Fruit fly (Drosophila melanogaster) whole organism, embryonic: ENCODE data around the gene phol.

Experiments used
- CG11723 ChIP-seq: fragments of 200-800 bp; sonication (Bioruptor generic); optimal IDR thresholded peaks from 2 replicates; lab custom pipeline; 2017; ENCODE audit warnings: missing biosample characterization, mild to moderate bottlenecking, missing genetic modification characterization
- CG12071 ChIP-seq: fragments of 200-800 bp; sonication (Bioruptor generic); optimal IDR thresholded peaks from 3 replicates; lab custom pipeline; 2018; ENCODE audit warnings: missing biosample characterization, mild to moderate bottlenecking, missing genetic modification characterization
- CG13624 ChIP-seq: fragments of 200-800 bp; sonication (Bioruptor generic); optimal IDR thresholded peaks from 2 replicates; lab custom pipeline; 2016; ENCODE audit warnings: missing biosample characterization, missing genetic modification characterization
- CG14860 ChIP-seq: fragments of 200-800 bp; sonication (Bioruptor generic); IDR thresholded peaks from 3 replicates; pipeline ENCODE4 v1.3.6; 2022; ENCODE audit warnings: missing biosample characterization, missing genetic modification characterization; ENCODE audit not compliant: partially characterized antibody
- CG15269 ChIP-seq: fragments of 200-800 bp; sonication (Bioruptor generic); optimal IDR thresholded peaks from 2 replicates; lab custom pipeline; 2018; ENCODE audit warnings: missing biosample characterization, mild to moderate bottlenecking, missing genetic modification characterization, moderate library complexity
- CG15696 ChIP-seq: fragments of 200-800 bp; sonication (Bioruptor generic); optimal IDR thresholded peaks from 2 replicates; lab custom pipeline; 2019; ENCODE audit warnings: missing biosample characterization, mild to moderate bottlenecking, missing genetic modification characterization, moderate library complexity
- CG17361 ChIP-seq: fragments of 200-800 bp; sonication (Bioruptor generic); IDR thresholded peaks from 3 replicates; pipeline ENCODE4 v1.3.6; 2022; ENCODE audit warnings: missing biosample characterization, missing genetic modification characterization
- CG2202 ChIP-seq: fragments of 200-800 bp; sonication (Bioruptor generic); optimal IDR thresholded peaks from 2 replicates; lab custom pipeline; 2018; ENCODE audit warnings: missing biosample characterization, mild to moderate bottlenecking, missing genetic modification characterization
- CG2678 ChIP-seq: fragments of 200-800 bp; sonication (Bioruptor generic); optimal IDR thresholded peaks from 3 replicates; lab custom pipeline; 2019; ENCODE audit warnings: missing biosample characterization, mild to moderate bottlenecking, missing genetic modification characterization, moderate library complexity
- CG30020 ChIP-seq: fragments of 200-800 bp; optimal IDR thresholded peaks from 2 replicates; lab custom pipeline; 2019; ENCODE audit warnings: missing biosample characterization, mild to moderate bottlenecking, missing genetic modification characterization, moderate library complexity
- CG3065 ChIP-seq: fragments of 200-800 bp; sonication (Bioruptor generic); optimal IDR thresholded peaks from 2 replicates; lab custom pipeline; 2016; ENCODE audit warnings: missing biosample characterization, missing genetic modification characterization
- CG5245 ChIP-seq: fragments of 200-800 bp; sonication (Bioruptor generic); optimal IDR thresholded peaks from 3 replicates; lab custom pipeline; 2016; ENCODE audit warnings: missing biosample characterization, missing genetic modification characterization
- CG6175 ChIP-seq: fragments of 200-800 bp; sonication (Bioruptor generic); IDR thresholded peaks from 3 replicates; pipeline ENCODE4 v1.3.6; 2022; ENCODE audit warnings: missing biosample characterization, missing genetic modification characterization
- CG8478 ChIP-seq: fragments of >200 bp; optimal IDR thresholded peaks from 2 replicates; lab custom pipeline; 2018
- CG8924 ChIP-seq: fragments of 200-800 bp; optimal IDR thresholded peaks from 3 replicates; lab custom pipeline; 2019; ENCODE audit warnings: missing biosample characterization, mild to moderate bottlenecking, missing genetic modification characterization, moderate library complexity
- CG9797 ChIP-seq: fragments of 200-800 bp; sonication (Bioruptor generic); optimal IDR thresholded peaks from 3 replicates; lab custom pipeline; 2018; ENCODE audit warnings: missing biosample characterization, mild to moderate bottlenecking, missing genetic modification characterization
- CoRest ChIP-seq: fragments of 200-800 bp; sonication (Bioruptor generic); optimal IDR thresholded peaks from 3 replicates; lab custom pipeline; 2018; ENCODE audit warnings: missing biosample characterization, mild to moderate bottlenecking, missing genetic modification characterization, moderate library complexity
- D ChIP-seq, 2 experiments: fragments of 200-800 bp in 1 of 2; fragments of >200 bp in 1 of 2; sonication (Bioruptor generic) in 1 of 2; optimal IDR thresholded peaks; 2 replicates in 1 of 2; 3 replicates in 1 of 2; lab custom pipeline; 2017; ENCODE audit warnings: mild to moderate bottlenecking in 1 of 2, missing biosample characterization in 1 of 2, missing genetic modification characterization in 1 of 2, missing genetic modification reagents in 1 of 2
- Deaf1 ChIP-seq: fragments of 200-800 bp; optimal IDR thresholded peaks from 3 replicates; lab custom pipeline; 2019; ENCODE audit warnings: missing biosample characterization, mild to moderate bottlenecking, missing genetic modification characterization, moderate library complexity
- Dref ChIP-seq: fragments of 200-800 bp; sonication (Bioruptor generic); IDR thresholded peaks from 2 replicates; pipeline ENCODE4 v1.3.6; 2022; ENCODE audit warnings: missing biosample characterization, missing genetic modification characterization
- Fer2 ChIP-seq: fragments of 200-800 bp; sonication (Bioruptor generic); optimal IDR thresholded peaks from 2 replicates; lab custom pipeline; 2018; ENCODE audit warnings: missing biosample characterization, mild to moderate bottlenecking, missing genetic modification characterization, moderate library complexity
- Hr78 ChIP-seq, 2 experiments: fragments of 200-800 bp in 1 of 2; fragments of >200 bp in 1 of 2; sonication (Bioruptor generic) in 1 of 2; optimal IDR thresholded peaks; 2 replicates each; lab custom pipeline; 2017 to 2019; ENCODE audit warnings: missing biosample characterization in 2 of 2, missing genetic modification characterization in 2 of 2, mild to moderate bottlenecking in 1 of 2, moderate library complexity in 1 of 2
- Hsf ChIP-seq: fragments of 200-800 bp; sonication (Bioruptor generic); optimal IDR thresholded peaks from 3 replicates; lab custom pipeline; 2016; ENCODE audit warnings: missing biosample characterization, missing genetic modification characterization
- MTF-1 ChIP-seq: fragments of 200-800 bp; sonication (Bioruptor generic); optimal IDR thresholded peaks from 2 replicates; lab custom pipeline; 2018; ENCODE audit warnings: missing biosample characterization, mild to moderate bottlenecking, missing genetic modification characterization, borderline replicate concordance
- Mes4 ChIP-seq: fragments of 200-800 bp; sonication (Bioruptor generic); optimal IDR thresholded peaks from 2 replicates; lab custom pipeline; 2016; ENCODE audit warnings: missing biosample characterization, missing genetic modification characterization
- Oli ChIP-seq: fragments of 200-800 bp; sonication (Bioruptor generic); optimal IDR thresholded peaks from 2 replicates; lab custom pipeline; 2018; ENCODE audit warnings: missing biosample characterization, mild to moderate bottlenecking, missing genetic modification characterization, moderate library complexity
- Rx ChIP-seq: fragments of 200-800 bp; sonication (Bioruptor generic); IDR thresholded peaks from 2 replicates; pipeline ENCODE4 v1.3.6; 2022; ENCODE audit warnings: missing biosample characterization, missing genetic modification characterization
- Sox100B ChIP-seq: fragments of 200-800 bp; sonication (Bioruptor generic); optimal IDR thresholded peaks from 3 replicates; lab custom pipeline; 2018; ENCODE audit warnings: missing biosample characterization, mild to moderate bottlenecking, missing genetic modification characterization
- Sox102F ChIP-seq: fragments of 200-800 bp; sonication (Bioruptor generic); optimal IDR thresholded peaks from 2 replicates; lab custom pipeline; 2018; ENCODE audit warnings: missing biosample characterization, mild to moderate bottlenecking, missing genetic modification characterization, moderate library complexity
- Ssrp ChIP-seq: fragments of 200-800 bp; sonication (Bioruptor generic); optimal IDR thresholded peaks from 2 replicates; lab custom pipeline; 2018; ENCODE audit warnings: missing biosample characterization, mild to moderate bottlenecking, missing genetic modification characterization, moderate library complexity
- Stat92E ChIP-seq, 3 experiments: fragments of >200 bp in 2 of 3; fragments of 200-800 bp in 1 of 3; sonication (Bioruptor generic) in 1 of 3; optimal IDR thresholded peaks; 2 replicates each; lab custom pipeline; 2017 to 2019; ENCODE audit warnings: missing biosample characterization in 3 of 3, missing genetic modification characterization in 3 of 3, mild to moderate bottlenecking in 1 of 3, moderate library complexity in 1 of 3
- Tbp ChIP-seq: fragments of >200 bp; optimal IDR thresholded peaks from 2 replicates; lab custom pipeline; 2018; ENCODE audit warnings: missing biosample characterization, missing genetic modification characterization
- bigmax ChIP-seq: fragments of 200-800 bp; sonication (Bioruptor generic); optimal IDR thresholded peaks from 2 replicates; lab custom pipeline; 2018; ENCODE audit warnings: missing biosample characterization, mild to moderate bottlenecking, missing genetic modification characterization
- bsh ChIP-seq, 2 experiments: fragments of 200-800 bp; sonication (Bioruptor generic); optimal IDR thresholded peaks; 2 replicates each; lab custom pipeline; 2017 to 2018; ENCODE audit warnings: mild to moderate bottlenecking in 2 of 2, missing biosample characterization in 2 of 2, missing genetic modification characterization in 2 of 2, moderate library complexity in 1 of 2
- cad ChIP-seq: fragments of >200 bp; optimal IDR thresholded peaks from 2 replicates; lab custom pipeline; 2017; ENCODE audit warnings: missing biosample characterization, missing genetic modification characterization
- dm ChIP-seq: fragments of 200-800 bp; sonication (Bioruptor generic); optimal IDR thresholded peaks from 3 replicates; lab custom pipeline; 2016; ENCODE audit warnings: missing biosample characterization, missing genetic modification characterization
- dysf ChIP-seq: fragments of 200-800 bp; sonication (Bioruptor generic); IDR thresholded peaks from 3 replicates; pipeline ENCODE4 v1.3.6; 2022; ENCODE audit warnings: missing biosample characterization, missing genetic modification characterization
- eyg ChIP-seq: fragments of 200-800 bp; sonication (Bioruptor generic); optimal IDR thresholded peaks from 3 replicates; lab custom pipeline; 2016; ENCODE audit warnings: missing biosample characterization, missing genetic modification characterization
- fd3F ChIP-seq: fragments of 200-800 bp; sonication (Bioruptor generic); optimal IDR thresholded peaks from 2 replicates; lab custom pipeline; 2018; ENCODE audit warnings: missing biosample characterization, mild to moderate bottlenecking, missing genetic modification characterization, moderate library complexity
- grn ChIP-seq: fragments of 200-800 bp; sonication (Bioruptor generic); optimal IDR thresholded peaks from 3 replicates; lab custom pipeline; 2017; ENCODE audit warnings: missing biosample characterization, missing genetic modification characterization
- gsb-n ChIP-seq: fragments of 200-800 bp; sonication (Bioruptor generic); optimal IDR thresholded peaks from 3 replicates; lab custom pipeline; 2018; ENCODE audit warnings: missing biosample characterization, mild to moderate bottlenecking, missing genetic modification characterization
- her ChIP-seq: fragments of 200-800 bp; sonication (Bioruptor generic); optimal IDR thresholded peaks from 2 replicates; lab custom pipeline; 2016; ENCODE audit warnings: missing biosample characterization, missing genetic modification characterization
- jigr1 ChIP-seq: fragments of 200-800 bp; sonication (Bioruptor generic); IDR thresholded peaks from 3 replicates; pipeline ENCODE4 v1.3.6; 2022; ENCODE audit warnings: missing biosample characterization, missing genetic modification characterization
- jing ChIP-seq: fragments of 200-800 bp; sonication (Bioruptor generic); optimal IDR thresholded peaks from 2 replicates; lab custom pipeline; 2018; ENCODE audit warnings: missing biosample characterization, mild to moderate bottlenecking, missing genetic modification characterization
- kay ChIP-seq: fragments of 200-800 bp; sonication (Bioruptor generic); optimal IDR thresholded peaks from 2 replicates; lab custom pipeline; 2016; ENCODE audit warnings: missing biosample characterization, missing genetic modification characterization
- pzg ChIP-seq: fragments of 200-800 bp; sonication (Bioruptor generic); optimal IDR thresholded peaks from 3 replicates; lab custom pipeline; 2018; ENCODE audit warnings: missing biosample characterization, mild to moderate bottlenecking, missing genetic modification characterization, moderate library complexity
- scrt ChIP-seq: fragments of 200-800 bp; sonication (Bioruptor generic); optimal IDR thresholded peaks from 2 replicates; lab custom pipeline; 2018; ENCODE audit warnings: missing biosample characterization, mild to moderate bottlenecking, missing genetic modification characterization, moderate library complexity
- sr ChIP-seq: fragments of 200-800 bp; sonication (Bioruptor generic); IDR thresholded peaks from 3 replicates; pipeline ENCODE4 v1.3.6; 2022; ENCODE audit warnings: missing biosample characterization, missing genetic modification characterization
- wdn ChIP-seq: fragments of 200-800 bp; sonication (Bioruptor generic); IDR thresholded peaks from 2 replicates; pipeline ENCODE4 v1.3.6; 2022; ENCODE audit warnings: missing biosample characterization, missing genetic modification characterization
- z ChIP-seq: fragments of 200-800 bp; sonication (Bioruptor generic); IDR thresholded peaks from 3 replicates; pipeline ENCODE4 v1.3.6; 2022; ENCODE audit warnings: missing biosample characterization, missing genetic modification characterization

Gene phol

dm6 chr3L:9457619-9458092 is 1.6 kb upstream of the phol start, which contains the start of gene CG3437 (continued):
- peak; percentile 99 for TF ChIP-seq Oli (tag; lab: Kevin White, UChicago)
- peak; percentile 82 for TF ChIP-seq z (GFP tag; lab: Robert Waterston, UW)
- TF ChIP-seq Hr78 (GFP tag; optimal IDR thresholded peaks at IDR 0.05; lab: Kevin White, UChicago) = peak in 1 of 2 experiments; percentile 86
- peak; percentile 98 for TF ChIP-seq CG6175 (GFP tag; lab: Robert Waterston, UW)
- TF ChIP-seq CG3065 (GFP tag; lab: Kevin White, UChicago) = peak; percentile 97
- TF ChIP-seq grn (GFP tag; lab: Kevin White, UChicago) = peak; percentile 80
- TF ChIP-seq CG8924 (tag; lab: Kevin White, UChicago) = peak; percentile 96
- TF ChIP-seq Ssrp (tag; lab: Kevin White, UChicago) = peak; percentile 98
- TF ChIP-seq kay (GFP tag; lab: Kevin White, UChicago) = peak; percentile 88
- peak; percentile 99 for TF ChIP-seq CG15269 (tag; lab: Kevin White, UChicago)
- peak; percentile 98 for TF ChIP-seq jigr1
- TF ChIP-seq CG2202 = peak; percentile 97
- TF ChIP-seq CG11723 (GFP tag; lab: Kevin White, UChicago) = peak; percentile 97
- no peak for TF ChIP-seq CG8478 (lab: Kevin White, UChicago)
- peak; percentile 99 for TF ChIP-seq CG12071 (GFP tag; lab: Kevin White, UChicago)
- peak; percentile 98 for TF ChIP-seq Fer2 (tag; lab: Kevin White, UChicago)
- peak; percentile 96 for TF ChIP-seq Sox100B (GFP tag; lab: Kevin White, UChicago)
- TF ChIP-seq D (optimal IDR thresholded peaks at IDR 0.05; lab: Kevin White, UChicago) = no peak
- TF ChIP-seq D (GFP tag; optimal IDR thresholded peaks at IDR 0.05; lab: Kevin White, UChicago) = peak; percentile 98
- peak; percentile 100 for TF ChIP-seq Rx
- peak; percentile 98 for TF ChIP-seq sr (GFP tag; lab: Robert Waterston, UW)
- peak; percentile 99 for TF ChIP-seq Hsf (GFP tag; lab: Kevin White, UChicago)
- peak; percentile 51 for TF ChIP-seq Dref (GFP tag; lab: Robert Waterston, UW)
- TF ChIP-seq CG5245 (GFP tag; lab: Kevin White, UChicago) = peak; percentile 97
- peak; percentile 81 for TF ChIP-seq CG30020 (tag; lab: Kevin White, UChicago)
- TF ChIP-seq pzg (GFP tag; lab: Kevin White, UChicago) = peak; percentile 53
- peak; percentile 99 for TF ChIP-seq CoRest (tag; lab: Kevin White, UChicago)
- TF ChIP-seq CG2678 (tag; lab: Kevin White, UChicago) = peak; percentile 99
- TF ChIP-seq jing (GFP tag; lab: Kevin White, UChicago) = peak; percentile 97
- peak; percentile 98 for TF ChIP-seq CG15696 (tag; lab: Kevin White, UChicago)
- peak; percentile 77 for TF ChIP-seq bigmax
- TF ChIP-seq Mes4 (GFP tag; lab: Kevin White, UChicago) = peak; percentile 97
- peak; percentile 100 for TF ChIP-seq dysf (GFP tag; lab: Robert Waterston, UW)
- peak; percentile 97 for TF ChIP-seq MTF-1 (GFP tag; lab: Kevin White, UChicago)
- TF ChIP-seq her (GFP tag; lab: Kevin White, UChicago) = peak; percentile 96
- TF ChIP-seq bsh (GFP tag; optimal IDR thresholded peaks at IDR 0.05; lab: Kevin White, UChicago) = peak; percentile 98 to 99
- TF ChIP-seq Sox102F (GFP tag; lab: Kevin White, UChicago) = peak; percentile 99
- peak; percentile 97 for TF ChIP-seq scrt
- TF ChIP-seq wdn (GFP tag; lab: Robert Waterston, UW) = peak; percentile 98
- TF ChIP-seq Tbp (GFP tag; lab: Kevin White, UChicago) = no peak
- peak; percentile 97 for TF ChIP-seq gsb-n (tag; lab: Kevin White, UChicago)
- peak; percentile 99 for TF ChIP-seq CG17361 (GFP tag; lab: Robert Waterston, UW)
- no peak for TF ChIP-seq cad
- peak; percentile 73 for TF ChIP-seq Deaf1 (tag; lab: Kevin White, UChicago)
- peak; percentile 74 for TF ChIP-seq CG9797
- TF ChIP-seq eyg (GFP tag; lab: Kevin White, UChicago) = peak; percentile 98
- TF ChIP-seq Stat92E (GFP tag; optimal IDR thresholded peaks at IDR 0.05; lab: Kevin White, UChicago) = peak in 1 of 3 experiments; percentile 91
- TF ChIP-seq CG13624 (GFP tag; lab: Kevin White, UChicago) = peak; percentile 99
- no peak for TF ChIP-seq CG14860 (GFP tag; lab: Robert Waterston, UW)
- peak; percentile 95 for TF ChIP-seq dm (GFP tag; lab: Kevin White, UChicago)
- peak; percentile 98 for TF ChIP-seq fd3F (GFP tag; lab: Kevin White, UChicago)
